Worm (Caenorhabditis elegans) whole organism, L1 larva: ENCODE data around the gene scl-2.

Experiments
- C04F5.9 ChIP-seq: sonication (generic microtip); optimal IDR thresholded peaks from 2 replicates; lab custom pipeline; 2016; ENCODE audit warnings: missing genetic modification characterization, missing compliant biosample characterization
- C16A3.4 ChIP-seq: fragments of 150-350 bp; optimal IDR thresholded peaks from 2 replicates; lab custom pipeline; 2014; ENCODE audit warnings: missing biosample characterization, missing genetic modification characterization
- C34B4.2 ChIP-seq: sonication (generic microtip); optimal IDR thresholded peaks from 2 replicates; lab custom pipeline; 2017; ENCODE audit warnings: mild to moderate bottlenecking, missing genetic modification characterization, missing compliant biosample characterization
- Y116A8C.19 ChIP-seq: sonication (generic microtip); optimal IDR thresholded peaks from 2 replicates; lab custom pipeline; 2016; ENCODE audit warnings: missing compliant biosample characterization, missing genetic modification characterization, borderline replicate concordance
- alr-1 ChIP-seq: fragments of 200-800 bp; sonication (Bioruptor generic); optimal IDR thresholded peaks from 2 replicates; lab custom pipeline; 2018; ENCODE audit warnings: borderline replicate concordance, mild to moderate bottlenecking, missing genetic modification characterization, missing compliant biosample characterization
- aly-2 ChIP-seq: fragments of 150-350 bp; optimal IDR thresholded peaks from 2 replicates; lab custom pipeline; 2014; ENCODE audit warnings: missing biosample characterization, missing genetic modification characterization
- blmp-1 ChIP-seq: fragments of 150-350 bp; optimal IDR thresholded peaks from 2 replicates; lab custom pipeline; 2014; ENCODE audit warnings: missing biosample characterization, missing genetic modification characterization
- ceh-8 ChIP-seq: fragments of 200-800 bp; sonication (Bioruptor generic); optimal IDR thresholded peaks from 2 replicates; lab custom pipeline; 2018; ENCODE audit warnings: mild to moderate bottlenecking, missing genetic modification characterization, moderate library complexity, missing compliant biosample characterization
- ceh-82 ChIP-seq, 3 experiments: fragments of 150-350 bp in 1 of 3; sonication (generic microtip) in 2 of 3; optimal IDR thresholded peaks; 2 replicates each; lab custom pipeline; 2014 to 2017; ENCODE audit warnings: missing biosample characterization in 3 of 3, missing genetic modification characterization in 3 of 3
- ceh-88 ChIP-seq: fragments of 200-800 bp; sonication (Bioruptor generic); IDR thresholded peaks from 2 replicates; pipeline ENCODE4 v1.3.6; 2022; ENCODE audit warnings: missing genetic modification characterization, missing compliant biosample characterization
- ceh-90 ChIP-seq: sonication (generic microtip); optimal IDR thresholded peaks from 2 replicates; lab custom pipeline; 2016; ENCODE audit warnings: missing genetic modification characterization, missing compliant biosample characterization
- dpl-1 ChIP-seq, 3 experiments: fragments of 150-350 bp in 2 of 3; sonication (generic microtip) in 1 of 3; optimal IDR thresholded peaks; 2 replicates each; lab custom pipeline; 2014 to 2017; ENCODE audit warnings: missing biosample characterization in 3 of 3, missing genetic modification characterization in 3 of 3, missing genetic modification reagents in 3 of 3
- efl-1 ChIP-seq, 4 experiments: fragments of 150-350 bp; optimal IDR thresholded peaks in 3 of 4; peaks in 1 of 4; 1 replicate in 1 of 4; 2 replicates in 3 of 4; lab custom pipeline; 2014; ENCODE audit warnings: missing biosample characterization in 2 of 4, missing genetic modification characterization in 2 of 4, missing genetic modification reagents in 2 of 4
- fkh-10 ChIP-seq: sonication (generic microtip); optimal IDR thresholded peaks from 2 replicates; lab custom pipeline; 2017; ENCODE audit warnings: missing biosample characterization, missing genetic modification reagents, missing genetic modification characterization
- fkh-4 ChIP-seq: sonication (generic microtip); optimal IDR thresholded peaks from 2 replicates; lab custom pipeline; 2016; ENCODE audit warnings: missing compliant biosample characterization, missing genetic modification characterization, borderline replicate concordance
- isw-1 ChIP-seq: fragments of 200-800 bp; sonication (Bioruptor generic); IDR thresholded peaks from 2 replicates; pipeline ENCODE4 v1.3.6; 2022; ENCODE audit warnings: missing genetic modification characterization, missing compliant biosample characterization
- lin-35 ChIP-seq, 2 experiments: fragments of 150-350 bp; optimal IDR thresholded peaks; 2 replicates each; lab custom pipeline; 2014; ENCODE audit warnings: missing biosample characterization in 2 of 2, missing genetic modification characterization in 2 of 2, missing genetic modification reagents in 2 of 2
- lin-39 ChIP-seq: fragments of 150-350 bp; optimal IDR thresholded peaks from 2 replicates; lab custom pipeline; 2014; ENCODE audit warnings: missing biosample characterization, missing genetic modification reagents, missing genetic modification characterization
- mdl-1 ChIP-seq, 2 experiments: fragments of 150-350 bp; optimal IDR thresholded peaks; 2 replicates each; lab custom pipeline; 2014 to 2017; ENCODE audit warnings: missing biosample characterization in 2 of 2, missing genetic modification characterization in 2 of 2, inconsistent platforms in 1 of 2
- mef-2 ChIP-seq: fragments of 150-350 bp; optimal IDR thresholded peaks from 2 replicates; lab custom pipeline; 2014; ENCODE audit warnings: missing biosample characterization, missing genetic modification characterization
- nhr-12 ChIP-seq: sonication (generic microtip); optimal IDR thresholded peaks from 2 replicates; lab custom pipeline; 2017; ENCODE audit warnings: missing biosample characterization, missing genetic modification characterization
- nhr-237 ChIP-seq: fragments of 150-350 bp; optimal IDR thresholded peaks from 2 replicates; lab custom pipeline; 2014; ENCODE audit warnings: missing biosample characterization, missing genetic modification characterization
- nhr-28 ChIP-seq: fragments of 150-350 bp; optimal IDR thresholded peaks from 2 replicates; lab custom pipeline; 2014; ENCODE audit warnings: missing biosample characterization, missing genetic modification characterization
- nhr-76 ChIP-seq: sonication (generic microtip); optimal IDR thresholded peaks from 2 replicates; lab custom pipeline; 2017; ENCODE audit warnings: missing biosample characterization, missing genetic modification characterization
- nhr-77 ChIP-seq: fragments of 150-350 bp; optimal IDR thresholded peaks from 2 replicates; lab custom pipeline; 2014; ENCODE audit warnings: missing biosample characterization, missing genetic modification characterization
- nhr-84 ChIP-seq: sonication (generic microtip); optimal IDR thresholded peaks from 2 replicates; lab custom pipeline; 2017; ENCODE audit warnings: missing biosample characterization, missing genetic modification characterization
- pag-3 ChIP-seq: sonication (generic microtip); optimal IDR thresholded peaks from 2 replicates; lab custom pipeline; 2017; ENCODE audit warnings: missing genetic modification characterization, mild to moderate bottlenecking, missing compliant biosample characterization, antibody characterized with exemption, borderline replicate concordance; ENCODE audit not compliant: insufficient read depth
- rnt-1 ChIP-seq: sonication (generic microtip); optimal IDR thresholded peaks from 2 replicates; lab custom pipeline; 2016; ENCODE audit warnings: mild to moderate bottlenecking, missing genetic modification characterization, moderate library complexity, missing compliant biosample characterization
- snu-23 ChIP-seq: sonication (generic microtip); optimal IDR thresholded peaks from 2 replicates; lab custom pipeline; 2016; ENCODE audit warnings: missing genetic modification characterization, missing compliant biosample characterization
- sup-37 ChIP-seq: fragments of 200-800 bp; sonication (Bioruptor generic); optimal IDR thresholded peaks from 2 replicates; lab custom pipeline; 2018; ENCODE audit warnings: mild to moderate bottlenecking, missing genetic modification characterization, missing compliant biosample characterization
- swsn-7 ChIP-seq: sonication (generic microtip); optimal IDR thresholded peaks from 2 replicates; lab custom pipeline; 2016; ENCODE audit warnings: missing genetic modification characterization, missing compliant biosample characterization
- unc-130 ChIP-seq: fragments of 150-350 bp; optimal IDR thresholded peaks from 2 replicates; lab custom pipeline; 2017; ENCODE audit warnings: missing biosample characterization, missing genetic modification characterization, inconsistent platforms
- unc-62 ChIP-seq: fragments of 150-350 bp; optimal IDR thresholded peaks from 2 replicates; lab custom pipeline; 2014; ENCODE audit warnings: missing biosample characterization, missing genetic modification reagents, missing genetic modification characterization
- vab-15 ChIP-seq: sonication (generic microtip); optimal IDR thresholded peaks from 2 replicates; lab custom pipeline; 2017; ENCODE audit warnings: missing genotype, mild to moderate bottlenecking, missing genetic modification characterization, missing compliant biosample characterization
- zag-1 ChIP-seq: fragments of 150-350 bp; optimal IDR thresholded peaks from 2 replicates; lab custom pipeline; 2014; ENCODE audit warnings: missing biosample characterization, missing genetic modification characterization

scl-2 gene

DNA sequence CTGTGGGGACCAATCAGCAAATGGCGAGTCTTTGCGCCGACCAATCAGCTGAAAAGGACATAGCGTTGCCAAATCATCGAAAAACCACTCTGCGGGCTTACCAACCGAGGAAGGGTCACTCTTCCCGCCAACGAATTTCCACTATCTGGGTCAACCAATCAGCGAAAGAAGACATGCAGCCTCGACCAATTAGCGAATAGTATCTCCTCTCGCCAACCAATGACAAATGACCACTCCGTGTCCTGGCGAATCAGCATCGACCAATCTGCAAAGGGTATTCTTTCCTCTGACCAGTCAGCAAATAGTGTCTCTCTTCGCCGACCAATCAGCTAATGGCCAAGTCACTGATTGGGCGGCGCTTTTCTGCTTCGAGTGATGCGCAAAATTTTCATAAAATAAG lies 16.0 kb upstream of the scl-2 start:
- TF ChIP-seq nhr-12 (tag; lab: Kevin White, UChicago) (no peak), efl-1 (optimal IDR thresholded peaks at IDR 0.05; lab: Kevin White, UChicago) (no peak), efl-1 (GFP tag; optimal IDR thresholded peaks at IDR 0.05 in 1 of 2; lab: Kevin White, UChicago) (peak in 1 of 2 experiments; percentile 77)

DNA sequence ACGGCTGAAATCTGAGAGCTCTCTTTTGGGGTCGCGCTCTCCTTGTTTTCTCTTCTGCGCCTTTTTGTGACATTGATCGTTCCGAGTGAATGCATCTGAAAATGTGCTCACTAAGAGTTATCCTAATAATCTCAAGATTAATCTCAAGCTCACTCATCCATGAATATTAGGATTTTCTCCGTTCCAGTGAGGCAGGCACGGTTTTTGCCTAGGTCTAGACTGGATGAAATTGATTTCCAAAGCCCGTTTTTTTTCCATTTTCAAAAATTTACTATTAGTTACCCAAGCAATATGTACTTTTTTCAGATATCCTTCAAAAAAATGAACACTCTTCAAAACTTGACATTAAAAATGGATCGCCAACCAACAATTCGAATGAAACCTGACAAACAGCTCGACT lies 15.4 kb upstream of the scl-2 start, which contains the start of gene amt-2:
Gene amt-2, plus strand, starts transcription at position 301 of the 400 bp plus-strand sequence.
- TF ChIP-seq fkh-10 (GFP tag; lab: Kevin White, UChicago) (no peak), vab-15 (tag; lab: Kevin White, UChicago) (no peak), mef-2 (tag; lab: Kevin White, UChicago) (no peak), unc-130 (tag; lab: Kevin White, UChicago) (no peak), sup-37 (no peak), C34B4.2 (tag; lab: Kevin White, UChicago) (no peak), lin-39 (tag; lab: Kevin White, UChicago) (no peak), ceh-8 (GFP tag; lab: Kevin White, UChicago) (no peak), ceh-90 (tag; lab: Kevin White, UChicago) (no peak), C04F5.9 (tag; lab: Kevin White, UChicago) (no peak), snu-23 (no peak), blmp-1 (no peak), lin-35 (GFP tag; optimal IDR thresholded peaks at IDR 0.05; lab: Kevin White, UChicago) (no peak)

DNA sequence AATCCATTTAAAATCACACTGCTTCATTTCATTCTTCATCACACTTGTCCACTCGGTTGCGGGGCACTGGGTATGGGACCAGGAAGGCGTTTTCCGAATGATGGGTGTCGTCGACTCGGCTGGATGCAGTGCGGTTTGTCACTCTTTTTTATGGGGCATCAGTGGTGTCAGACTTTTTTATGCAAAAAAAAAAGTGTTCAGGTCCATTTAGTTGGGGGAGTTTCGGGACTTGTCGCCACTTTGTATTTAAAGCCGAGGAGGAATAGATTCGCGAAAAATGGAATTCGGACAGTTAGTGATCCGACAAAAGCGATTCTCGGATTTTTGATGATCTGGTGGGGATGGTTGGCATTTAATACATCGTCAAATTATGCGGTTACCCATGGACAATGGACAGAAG lies 12.5 kb upstream of the scl-2 start:
- TF ChIP-seq pag-3 (tag; lab: Kevin White, UChicago) (no peak), efl-1 (optimal IDR thresholded peaks at IDR 0.05; lab: Kevin White, UChicago) (no peak), efl-1 (GFP tag; optimal IDR thresholded peaks at IDR 0.05 in 1 of 2; lab: Kevin White, UChicago) (no peak), Y116A8C.19 (no peak), ceh-8 (GFP tag; lab: Kevin White, UChicago) (no peak), swsn-7 (tag; lab: Kevin White, UChicago) (no peak), ceh-88 (GFP tag; lab: Robert Waterston, UW) (no peak), nhr-237 (tag; lab: Kevin White, UChicago) (no peak), fkh-4 (tag; lab: Kevin White, UChicago) (no peak), nhr-84 (tag; lab: Kevin White, UChicago) (no peak), nhr-77 (tag; lab: Kevin White, UChicago) (no peak), aly-2 (tag; lab: Kevin White, UChicago) (no peak)

DNA sequence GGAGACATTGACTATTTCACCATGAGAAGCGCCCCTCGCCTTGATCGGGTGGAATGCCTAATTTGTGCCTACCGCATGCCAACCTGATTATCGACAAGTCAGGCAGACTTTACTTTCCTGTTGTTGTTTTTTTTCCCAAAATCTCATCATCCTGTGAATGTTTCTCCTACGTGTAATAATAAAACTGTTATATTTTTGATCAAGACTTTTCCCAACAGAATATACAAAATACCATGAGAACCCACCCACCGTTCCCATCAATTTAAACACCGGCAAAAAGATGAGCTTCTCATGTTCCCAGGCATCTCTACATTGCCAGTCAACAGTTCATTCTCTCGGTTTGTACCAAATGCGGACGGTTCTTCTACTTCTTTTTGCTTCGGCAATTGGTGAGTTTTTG lies 10.7 kb upstream of the scl-2 start, which contains the start of gene scl-9:
Gene scl-9, plus strand, starts transcription at position 301 of the 400 bp plus-strand sequence.
- TF ChIP-seq dpl-1 (GFP tag; optimal IDR thresholded peaks at IDR 0.05; lab: Kevin White, UChicago) (no peak), efl-1 (optimal IDR thresholded peaks at IDR 0.05; lab: Kevin White, UChicago) (no peak), efl-1 (GFP tag; optimal IDR thresholded peaks at IDR 0.05 in 1 of 2; lab: Kevin White, UChicago) (no peak)
- TF ChIP-seq, all 84 proteins: peak for 0

DNA sequence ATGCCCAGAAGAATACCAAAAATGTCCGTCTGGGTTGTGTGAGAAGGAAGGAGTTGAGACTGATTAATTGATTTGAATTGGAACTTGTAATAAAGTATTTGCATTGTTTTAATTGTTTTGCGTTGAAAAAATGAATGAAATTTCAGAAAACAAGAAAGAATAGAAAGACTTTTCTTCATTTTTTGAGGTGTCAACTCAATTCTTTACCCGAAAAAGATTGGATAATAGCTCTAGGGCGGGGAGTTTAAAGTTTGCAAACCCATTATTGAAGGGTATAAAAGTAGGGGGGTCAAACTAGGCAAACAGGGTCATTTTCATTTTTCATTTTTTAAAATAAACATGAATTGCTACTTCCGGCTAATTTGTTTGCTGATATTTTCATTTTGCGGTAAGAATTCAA lies 9.4 kb upstream of the scl-2 start, which contains the start of gene scl-10:
Gene scl-10, plus strand, starts transcription at position 301 of the 400 bp plus-strand sequence.
- no peak for TF ChIP-seq nhr-28
- no peak for TF ChIP-seq nhr-76 (tag; lab: Kevin White, UChicago)
- TF ChIP-seq C16A3.4 (tag; lab: Kevin White, UChicago): no peak
- TF ChIP-seq alr-1 (tag; lab: Kevin White, UChicago): no peak
- no peak for TF ChIP-seq mdl-1 (tag; optimal IDR thresholded peaks at IDR 0.05; lab: Kevin White, UChicago)
- no peak for TF ChIP-seq ceh-88 (GFP tag; lab: Robert Waterston, UW)
- TF ChIP-seq nhr-12 (tag; lab: Kevin White, UChicago): no peak
- TF ChIP-seq rnt-1 (tag; lab: Kevin White, UChicago): no peak
- TF ChIP-seq isw-1 (GFP tag; lab: Robert Waterston, UW): no peak
- TF ChIP-seq ceh-82 (tag; optimal IDR thresholded peaks at IDR 0.05; lab: Kevin White, UChicago): no peak
- no peak for TF ChIP-seq zag-1 (tag; lab: Kevin White, UChicago)
- TF ChIP-seq unc-62 (GFP tag; lab: Kevin White, UChicago): no peak
